Fruit fly (Drosophila melanogaster) whole organism, embryonic: ENCODE results near the gene TBC1d7.

ENCODE experiments used
- ATbp ChIP-seq: fragments of 200-800 bp; sonication (Bioruptor generic); optimal IDR thresholded peaks from 2 replicates; lab custom pipeline; 2017; ENCODE audit warnings: missing biosample characterization, mild to moderate bottlenecking, missing genetic modification characterization, missing genetic modification reagents
- B-H1 ChIP-seq: fragments of 200-800 bp; sonication (Bioruptor generic); IDR thresholded peaks from 3 replicates; pipeline ENCODE4 v1.3.6; 2022; ENCODE audit warnings: missing biosample characterization, missing genetic modification characterization
- BtbVII ChIP-seq: fragments of 200-800 bp; sonication (Bioruptor generic); optimal IDR thresholded peaks from 3 replicates; lab custom pipeline; 2017; ENCODE audit warnings: missing biosample characterization, mild to moderate bottlenecking, missing genetic modification characterization
- CG10366 ChIP-seq: fragments of 200-800 bp; sonication (Bioruptor generic); IDR thresholded peaks from 2 replicates; pipeline ENCODE4 v1.3.6; 2022; ENCODE audit warnings: missing biosample characterization, missing genetic modification characterization
- CG11695 ChIP-seq: fragments of 200-800 bp; sonication (Bioruptor generic); IDR thresholded peaks from 3 replicates; pipeline ENCODE4 v1.3.6; 2022; ENCODE audit warnings: missing biosample characterization, missing genetic modification characterization
- CG13424 ChIP-seq: fragments of 200-800 bp; sonication (Bioruptor generic); optimal IDR thresholded peaks from 2 replicates; lab custom pipeline; 2019; ENCODE audit warnings: missing biosample characterization, mild to moderate bottlenecking, missing genetic modification characterization, moderate library complexity
- CG14441 ChIP-seq: fragments of 200-800 bp; sonication (Bioruptor generic); IDR thresholded peaks from 2 replicates; pipeline ENCODE4 v1.3.6; 2022; ENCODE audit warnings: missing biosample characterization, missing genetic modification characterization
- CG15073 ChIP-seq: fragments of 200-800 bp; sonication (Bioruptor generic); optimal IDR thresholded peaks from 2 replicates; lab custom pipeline; 2016; ENCODE audit warnings: missing biosample characterization, missing genetic modification characterization
- CG17359 ChIP-seq: fragments of 200-800 bp; sonication (Bioruptor generic); optimal IDR thresholded peaks from 3 replicates; lab custom pipeline; 2018; ENCODE audit warnings: missing biosample characterization, mild to moderate bottlenecking, missing genetic modification characterization, moderate library complexity
- CG18262 ChIP-seq: fragments of 200-800 bp; optimal IDR thresholded peaks from 3 replicates; lab custom pipeline; 2019; ENCODE audit warnings: missing biosample characterization, mild to moderate bottlenecking, missing genetic modification characterization, moderate library complexity
- CG2712 ChIP-seq: fragments of 200-800 bp; optimal IDR thresholded peaks from 3 replicates; lab custom pipeline; 2019; ENCODE audit warnings: missing biosample characterization, mild to moderate bottlenecking, missing genetic modification characterization, moderate library complexity
- CG30020 ChIP-seq: fragments of 200-800 bp; optimal IDR thresholded peaks from 2 replicates; lab custom pipeline; 2019; ENCODE audit warnings: missing biosample characterization, mild to moderate bottlenecking, missing genetic modification characterization, moderate library complexity
- CG3407 ChIP-seq: fragments of 200-800 bp; sonication (Bioruptor generic); optimal IDR thresholded peaks from 2 replicates; lab custom pipeline; 2018; ENCODE audit warnings: missing biosample characterization, mild to moderate bottlenecking, missing genetic modification characterization
- CG4360 ChIP-seq: fragments of 200-800 bp; sonication (Bioruptor generic); IDR thresholded peaks from 2 replicates; pipeline ENCODE4 v1.3.6; 2022; ENCODE audit warnings: missing biosample characterization, missing genetic modification characterization
- CG4730 ChIP-seq: fragments of 200-800 bp; sonication (Bioruptor generic); IDR thresholded peaks from 2 replicates; pipeline ENCODE4 v1.3.6; 2022; ENCODE audit warnings: missing biosample characterization, missing genetic modification characterization
- CG4820 ChIP-seq: fragments of 200-800 bp; sonication (Bioruptor generic); optimal IDR thresholded peaks from 3 replicates; lab custom pipeline; 2016; ENCODE audit warnings: missing biosample characterization, missing genetic modification characterization
- CG6175 ChIP-seq: fragments of 200-800 bp; sonication (Bioruptor generic); IDR thresholded peaks from 3 replicates; pipeline ENCODE4 v1.3.6; 2022; ENCODE audit warnings: missing biosample characterization, missing genetic modification characterization
- CG8388 ChIP-seq: fragments of 200-800 bp; sonication (Bioruptor generic); optimal IDR thresholded peaks from 2 replicates; lab custom pipeline; 2019; ENCODE audit warnings: missing biosample characterization, mild to moderate bottlenecking, missing genetic modification characterization, moderate library complexity
- CG9876 ChIP-seq: fragments of 200-800 bp; sonication (Bioruptor generic); optimal IDR thresholded peaks from 2 replicates; lab custom pipeline; 2016; ENCODE audit warnings: missing biosample characterization, missing genetic modification characterization
- Dfd ChIP-seq, 2 experiments: fragments of >200 bp; optimal IDR thresholded peaks; 2 replicates each; lab custom pipeline; 2017; ENCODE audit warnings: missing biosample characterization in 2 of 2, missing genetic modification characterization in 2 of 2
- Drgx ChIP-seq: fragments of 200-800 bp; sonication (Bioruptor generic); IDR thresholded peaks from 2 replicates; pipeline ENCODE4 v1.3.6; 2022; ENCODE audit warnings: missing biosample characterization, missing genetic modification characterization
- Gug ChIP-seq: fragments of 200-800 bp; sonication (Bioruptor generic); IDR thresholded peaks from 4 replicates; pipeline ENCODE4 v1.3.6; 2022; ENCODE audit warnings: missing biosample characterization, missing genetic modification characterization
- H15 ChIP-seq: fragments of 200-800 bp; sonication (Bioruptor generic); IDR thresholded peaks from 3 replicates; pipeline ENCODE4 v1.3.6; 2022; ENCODE audit warnings: missing biosample characterization, missing genetic modification characterization
- Hmx ChIP-seq: fragments of 200-800 bp; sonication (Bioruptor generic); optimal IDR thresholded peaks from 2 replicates; lab custom pipeline; 2016; ENCODE audit warnings: missing biosample characterization, missing genetic modification characterization
- Hr51 ChIP-seq, 2 experiments: fragments of 200-800 bp; sonication (Bioruptor generic); optimal IDR thresholded peaks; 2 replicates in 1 of 2; 3 replicates in 1 of 2; lab custom pipeline; 2016 to 2018; ENCODE audit warnings: missing biosample characterization in 2 of 2, missing genetic modification characterization in 2 of 2, mild to moderate bottlenecking in 1 of 2, moderate library complexity in 1 of 2
- Pdp1 ChIP-seq, 2 experiments: fragments of 200-800 bp; sonication (Bioruptor generic); optimal IDR thresholded peaks; 3 replicates each; lab custom pipeline; 2016; ENCODE audit warnings: missing biosample characterization in 2 of 2, missing genetic modification characterization in 2 of 2, mild to moderate bottlenecking in 1 of 2, moderate library complexity in 1 of 2
- Rx ChIP-seq: fragments of 200-800 bp; sonication (Bioruptor generic); IDR thresholded peaks from 2 replicates; pipeline ENCODE4 v1.3.6; 2022; ENCODE audit warnings: missing biosample characterization, missing genetic modification characterization
- Sry-β ChIP-seq: fragments of 200-800 bp; sonication (Bioruptor generic); optimal IDR thresholded peaks from 2 replicates; lab custom pipeline; 2018; ENCODE audit warnings: missing biosample characterization, mild to moderate bottlenecking, missing genetic modification characterization, moderate library complexity
- Ssrp ChIP-seq: fragments of 200-800 bp; sonication (Bioruptor generic); optimal IDR thresholded peaks from 2 replicates; lab custom pipeline; 2018; ENCODE audit warnings: missing biosample characterization, mild to moderate bottlenecking, missing genetic modification characterization, moderate library complexity
- TFAM ChIP-seq: fragments of 200-800 bp; sonication (Bioruptor generic); optimal IDR thresholded peaks from 2 replicates; lab custom pipeline; 2017; ENCODE audit warnings: missing biosample characterization, missing genetic modification characterization, inconsistent platforms
- Xbp1 ChIP-seq: fragments of 200-800 bp; sonication (Bioruptor generic); optimal IDR thresholded peaks from 3 replicates; lab custom pipeline; 2016; ENCODE audit warnings: missing biosample characterization, mild to moderate bottlenecking, missing genetic modification characterization
- ap ChIP-seq: fragments of 200-800 bp; sonication (Bioruptor generic); IDR thresholded peaks from 2 replicates; pipeline ENCODE4 v1.3.6; 2022; ENCODE audit warnings: missing biosample characterization, missing genetic modification characterization
- az2 ChIP-seq: fragments of 200-800 bp; sonication (Bioruptor generic); optimal IDR thresholded peaks from 3 replicates; lab custom pipeline; 2016; ENCODE audit warnings: missing biosample characterization, missing genetic modification characterization
- ci ChIP-seq: fragments of 200-800 bp; sonication (Bioruptor generic); IDR thresholded peaks from 3 replicates; pipeline ENCODE4 v1.3.6; 2022; ENCODE audit warnings: missing biosample characterization, missing genetic modification characterization
- croc ChIP-seq: fragments of 200-800 bp; sonication (Bioruptor generic); conservative IDR thresholded peaks from 3 replicates; pipeline ENCODE4 v1.3.6; 2022; ENCODE audit warnings: missing biosample characterization, missing genetic modification characterization
- crol ChIP-seq: fragments of 200-800 bp; sonication (Bioruptor generic); IDR thresholded peaks from 2 replicates; pipeline ENCODE4 v1.3.6; 2022; ENCODE audit warnings: missing biosample characterization, missing genetic modification characterization
- dmrt99B ChIP-seq: fragments of 200-800 bp; sonication (Bioruptor generic); optimal IDR thresholded peaks from 2 replicates; lab custom pipeline; 2018; ENCODE audit warnings: missing biosample characterization, mild to moderate bottlenecking, missing genetic modification characterization, moderate library complexity
- ems ChIP-seq: fragments of 200-800 bp; sonication (Bioruptor generic); optimal IDR thresholded peaks from 3 replicates; lab custom pipeline; 2016; ENCODE audit warnings: missing biosample characterization, missing genetic modification characterization
- ewg ChIP-seq: fragments of 200-800 bp; sonication (Bioruptor generic); optimal IDR thresholded peaks from 3 replicates; lab custom pipeline; 2017; ENCODE audit warnings: mild to moderate bottlenecking, missing biosample characterization, missing genetic modification reagents, missing genetic modification characterization
- mam ChIP-seq: fragments of 200-800 bp; sonication (Bioruptor generic); optimal IDR thresholded peaks from 3 replicates; lab custom pipeline; 2016; ENCODE audit warnings: missing biosample characterization, missing genetic modification characterization
- nmo ChIP-seq: fragments of 200-800 bp; sonication (Bioruptor generic); optimal IDR thresholded peaks from 2 replicates; lab custom pipeline; 2018; ENCODE audit warnings: missing biosample characterization, mild to moderate bottlenecking, missing genetic modification characterization, moderate library complexity
- phol ChIP-seq: fragments of 200-800 bp; sonication (Bioruptor generic); optimal IDR thresholded peaks from 3 replicates; lab custom pipeline; 2018; ENCODE audit warnings: missing biosample characterization, mild to moderate bottlenecking, missing genetic modification characterization, moderate library complexity
- prd ChIP-seq, 3 experiments: fragments of >200 bp in 2 of 3; fragments of 200-800 bp in 1 of 3; sonication (Bioruptor generic) in 1 of 3; optimal IDR thresholded peaks in 2 of 3; IDR thresholded peaks in 1 of 3; 2 replicates in 2 of 3; 3 replicates in 1 of 3; pipeline versions ENCODE4 v1.3.6 to Lab custom; 2017 to 2022; ENCODE audit warnings: missing biosample characterization in 1 of 3, missing genetic modification characterization in 1 of 3
- ranshi ChIP-seq: fragments of 200-800 bp; sonication (Bioruptor generic); IDR thresholded peaks from 2 replicates; pipeline ENCODE4 v1.3.6; 2022; ENCODE audit warnings: missing biosample characterization, missing genetic modification characterization
- seq ChIP-seq: fragments of 200-800 bp; sonication (Bioruptor generic); IDR thresholded peaks from 2 replicates; pipeline ENCODE4 v1.3.6; 2022; ENCODE audit warnings: missing biosample characterization, missing genetic modification characterization
- shn ChIP-seq: fragments of 200-800 bp; sonication (Bioruptor generic); optimal IDR thresholded peaks from 3 replicates; lab custom pipeline; 2016; ENCODE audit warnings: missing biosample characterization, missing genetic modification characterization
- sisA ChIP-seq: fragments of 200-800 bp; sonication (Bioruptor generic); IDR thresholded peaks from 2 replicates; pipeline ENCODE4 v1.3.6; 2022; ENCODE audit warnings: missing biosample characterization, missing genetic modification characterization
- stc ChIP-seq: fragments of 200-800 bp; sonication (Bioruptor generic); IDR thresholded peaks from 2 replicates; pipeline ENCODE4 v1.3.6; 2022; ENCODE audit warnings: missing biosample characterization, missing genetic modification characterization
- tin ChIP-seq: fragments of 200-800 bp; sonication (Bioruptor generic); optimal IDR thresholded peaks from 3 replicates; lab custom pipeline; 2016; ENCODE audit warnings: missing biosample characterization, missing genetic modification characterization
- vvl ChIP-seq: fragments of 200-800 bp; sonication (Bioruptor generic); IDR thresholded peaks from 2 replicates; pipeline ENCODE4 v1.3.6; 2022; ENCODE audit warnings: missing biosample characterization, missing genetic modification characterization

The TBC1d7 gene

DNA sequence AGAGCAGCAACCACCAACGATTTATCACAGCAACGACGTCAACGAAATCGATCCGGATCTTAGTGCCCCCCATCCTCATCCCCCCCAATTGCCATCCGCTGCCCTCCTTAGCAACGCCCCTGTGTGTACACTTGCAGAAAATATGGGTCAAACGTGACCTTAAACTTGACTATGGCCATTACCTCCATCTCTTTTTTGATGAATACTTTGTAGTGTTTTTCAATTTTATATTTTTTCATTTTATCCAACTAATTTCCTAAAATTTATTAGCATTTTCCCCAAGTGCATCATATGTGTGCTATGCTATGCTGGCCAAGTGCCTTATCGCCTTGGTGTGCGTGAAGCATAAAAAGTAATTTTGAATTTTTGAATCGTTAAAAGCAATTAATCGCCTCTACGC lies 18.6 kb upstream of the TBC1d7 start (continued):
- TF ChIP-seq CG6175 (GFP tag; lab: Robert Waterston, UW) = no peak
- 0 out of 2 replicates have a peak, but pooled peaks have one; percentile 29 for TF ChIP-seq Rx
- TF ChIP-seq croc = 0 out of 3 replicates have a peak, but pooled peaks have one; percentile 17
- TF ChIP-seq CG18262 (tag; lab: Kevin White, UChicago) = peak; percentile 47
- peak; percentile 60 for TF ChIP-seq sisA (GFP tag; lab: Robert Waterston, UW)
- peak; percentile 18 for TF ChIP-seq az2 (GFP tag; lab: Kevin White, UChicago)
- no peak for TF ChIP-seq CG30020 (tag; lab: Kevin White, UChicago)
- no peak for TF ChIP-seq CG4360 (GFP tag; lab: Robert Waterston, UW)
- TF ChIP-seq ranshi (GFP tag; lab: Robert Waterston, UW) = 0 out of 2 replicates have a peak, but pooled peaks have one; percentile 21
- peak; percentile 3 for TF ChIP-seq CG3407 (GFP tag; lab: Kevin White, UChicago)
- 0 out of 2 replicates have a peak, but pooled peaks have one; percentile 19 for TF ChIP-seq CG4730 (GFP tag; lab: Robert Waterston, UW)
- peak in 1 of 2 experiments; percentile 20 for TF ChIP-seq Hr51 (GFP tag; optimal IDR thresholded peaks at IDR 0.05; lab: Kevin White, UChicago)
- peak; percentile 0 for TF ChIP-seq ems (GFP tag; lab: Kevin White, UChicago)
- TF ChIP-seq phol (tag; lab: Kevin White, UChicago) = peak; percentile 40
- peak in 1 of 2 experiments; percentile 6 for TF ChIP-seq Pdp1 (GFP tag; optimal IDR thresholded peaks at IDR 0.05; lab: Kevin White, UChicago)
- TF ChIP-seq Drgx (GFP tag; lab: Robert Waterston, UW) = peak; percentile 80
- TF ChIP-seq tin (GFP tag; lab: Kevin White, UChicago) = peak; percentile 19
- no peak for TF ChIP-seq shn (GFP tag; lab: Kevin White, UChicago)
- TF ChIP-seq ci (GFP tag; lab: Robert Waterston, UW) = peak; percentile 63; the same call in 1 of the 3 replicates
- TF ChIP-seq CG14441 = peak; percentile 38; the same call in 1 of the 2 replicates
- 0 out of 4 replicates have a peak, but pooled peaks have one; percentile 13 for TF ChIP-seq Gug (GFP tag; lab: Robert Waterston, UW)
- no peak for TF ChIP-seq TFAM (GFP tag; lab: Kevin White, UChicago)
- no peak for TF ChIP-seq Hmx (GFP tag; lab: Kevin White, UChicago)
- peak; percentile 35; the same call in 1 of the 2 replicates for TF ChIP-seq ap (GFP tag; lab: Robert Waterston, UW)
- peak; percentile 15 for TF ChIP-seq ewg
- TF ChIP-seq BtbVII (GFP tag; lab: Kevin White, UChicago) = no peak
- peak; percentile 65 for TF ChIP-seq dmrt99B (tag; lab: Kevin White, UChicago)
- peak; percentile 41; the same call in 1 of the 2 replicates for TF ChIP-seq crol (GFP tag; lab: Robert Waterston, UW)
- no peak for TF ChIP-seq Dfd (GFP tag; optimal IDR thresholded peaks at IDR 0.05; lab: Kevin White, UChicago)
- TF ChIP-seq CG2712 (tag; lab: Kevin White, UChicago) = peak; percentile 58
- TF ChIP-seq prd (optimal IDR thresholded peaks at IDR 0.05; lab: Kevin White, UChicago) = no peak
- peak; percentile 38; the same call in 1 of the 3 replicates for TF ChIP-seq prd (GFP tag; IDR thresholded peaks at IDR 0.05; lab: Robert Waterston, UW)
- no peak; the same call in 2 of the 3 replicates for TF ChIP-seq B-H1 (GFP tag; lab: Robert Waterston, UW)
- peak; percentile 33 for TF ChIP-seq CG13424
- 0 out of 2 replicates have a peak, but pooled peaks have one; percentile 40 for TF ChIP-seq stc
- TF ChIP-seq Ssrp = peak; percentile 7
- TF ChIP-seq Sry-β = no peak
- no peak for TF ChIP-seq CG9876
- peak; percentile 10 for TF ChIP-seq mam (GFP tag; lab: Kevin White, UChicago)
- no peak for TF ChIP-seq seq (GFP tag; lab: Robert Waterston, UW)
- peak; percentile 49 for TF ChIP-seq CG17359 (tag; lab: Kevin White, UChicago)
- TF ChIP-seq H15 (GFP tag; lab: Robert Waterston, UW) = 0 out of 3 replicates have a peak, but pooled peaks have one; percentile 41
- TF ChIP-seq CG10366 = peak; percentile 21; the same call in 1 of the 2 replicates
- peak; percentile 24 for TF ChIP-seq Xbp1
- TF ChIP-seq CG8388 (GFP tag; lab: Kevin White, UChicago) = peak; percentile 12
- TF ChIP-seq CG4820 (GFP tag; lab: Kevin White, UChicago) = peak; percentile 37
- peak; percentile 68 for TF ChIP-seq vvl (GFP tag; lab: Robert Waterston, UW)
- TF ChIP-seq nmo (GFP tag; lab: Kevin White, UChicago) = peak; percentile 40
- no peak for TF ChIP-seq CG15073
- peak; percentile 59; the same call in 1 of the 3 replicates for TF ChIP-seq CG11695
- TF ChIP-seq ATbp (GFP tag; lab: Kevin White, UChicago) = peak; percentile 26
